Fruit fly (Drosophila melanogaster) Kc167 (cell line): ENCODE measurements around the gene Srr.

ENCODE experiments used
- h ChIP-seq: fragments of >200 bp; optimal IDR thresholded peaks from 3 replicates; lab custom pipeline; 2018; ENCODE audit warnings: missing external identifiers
- insv ChIP-seq: fragments of >200 bp; optimal IDR thresholded peaks from 3 replicates; lab custom pipeline; 2018; ENCODE audit warnings: missing external identifiers
- psq ChIP-seq: fragments of >200 bp; optimal IDR thresholded peaks from 2 replicates; lab custom pipeline; 2017; ENCODE audit warnings: missing external identifiers

DNA sequence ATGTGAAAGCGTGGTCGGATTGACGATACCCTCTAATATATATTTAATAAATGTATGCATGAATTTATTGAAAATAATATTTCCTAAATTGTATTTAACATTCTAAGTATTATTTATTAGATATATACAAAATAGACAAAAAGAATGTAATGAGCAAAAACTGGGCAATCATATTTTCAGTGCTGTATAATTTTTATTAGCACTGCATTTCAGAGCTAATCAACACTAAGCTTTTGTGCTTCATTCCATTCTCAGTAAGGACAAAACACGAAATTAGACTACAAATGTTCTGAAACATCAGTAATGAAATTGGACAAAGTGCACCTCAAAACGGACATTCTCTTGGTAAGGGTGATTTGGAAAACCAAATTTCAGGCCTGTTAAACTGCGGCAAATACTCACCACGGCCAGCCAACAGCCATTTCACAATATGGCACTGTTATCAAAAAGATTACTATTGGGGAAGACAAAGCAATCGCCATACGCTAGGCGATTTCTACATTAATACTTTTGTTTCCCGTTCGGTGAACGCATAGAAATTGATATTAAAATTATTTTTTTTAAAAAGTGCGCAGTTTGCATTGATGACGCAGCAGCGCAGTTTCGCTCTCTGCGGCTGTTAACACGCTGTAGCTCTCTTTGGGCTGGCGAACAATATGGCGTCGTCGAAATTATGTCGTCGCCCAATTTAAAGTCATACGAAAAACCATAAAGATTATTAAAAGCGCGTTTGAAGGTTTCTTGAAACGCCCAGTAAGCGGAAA is 24.6 kb upstream of the Srr start:
- TF ChIP-seq insv (lab: Kevin White, UChicago) = no peak
- no peak for TF ChIP-seq psq
- no peak for TF ChIP-seq h (lab: Kevin White, UChicago)
